Fruit fly (Drosophila melanogaster): ENCODE measurements around the gene ppk27.

ppk27 gene

dm6 chr3L:3787595-3788151 lies 32.7 kb upstream of the ppk27 start (continued):
- TF ChIP-seq CG17328 (GFP tag; IDR thresholded peaks at IDR 0.05) (peak; percentile 36; the same call in 1 of the 2 replicates), CG3281 (GFP tag; optimal IDR thresholded peaks at IDR 0.05) (peak; percentile 29), Jarid2 (GFP tag; optimal IDR thresholded peaks at IDR 0.05) (peak; percentile 85), CG15601 (tag; optimal IDR thresholded peaks at IDR 0.05) (peak; percentile 50), CG6854 (GFP tag; optimal IDR thresholded peaks at IDR 0.05) (peak; percentile 57), CG16813 (GFP tag; IDR thresholded peaks at IDR 0.05; ENCODE audit: partially characterized antibody) (peak; percentile 42), CG14441 (GFP tag; IDR thresholded peaks at IDR 0.05) (no peak), trem (tag; optimal IDR thresholded peaks at IDR 0.05) (peak; percentile 55), CG10147 (GFP tag; optimal IDR thresholded peaks at IDR 0.05) (no peak), CG11723 (GFP tag; optimal IDR thresholded peaks at IDR 0.05) (peak; percentile 48), Asciz (GFP tag; optimal IDR thresholded peaks at IDR 0.05) (no peak), H2.0 (GFP tag; IDR thresholded peaks at IDR 0.05) (no peak), CG1603 (tag; optimal IDR thresholded peaks at IDR 0.05) (peak; percentile 77), scrt (GFP tag; optimal IDR thresholded peaks at IDR 0.05) (peak; percentile 11), CG18619 (GFP tag; optimal IDR thresholded peaks at IDR 0.05) (peak; percentile 12), Side (GFP tag; optimal IDR thresholded peaks at IDR 0.05) (peak; percentile 11), stwl (tag; optimal IDR thresholded peaks at IDR 0.05) (peak; percentile 44), CG31441 (GFP tag; IDR thresholded peaks at IDR 0.05) (peak; percentile 20; the same call in 1 of the 2 replicates), CG17385 (GFP tag; optimal IDR thresholded peaks at IDR 0.05) (peak; percentile 32), sug (tag; optimal IDR thresholded peaks at IDR 0.05) (peak; percentile 27), CG16863 (GFP tag; optimal IDR thresholded peaks at IDR 0.05) (no peak), Pdp1 (GFP tag; optimal IDR thresholded peaks at IDR 0.05) (peak in 1 of 2 experiments; percentile 31), gcm2 (GFP tag; optimal IDR thresholded peaks at IDR 0.05) (peak; percentile 63), gro (GFP tag; optimal IDR thresholded peaks at IDR 0.05) (peak; percentile 11), nerfin-1 (tag; optimal IDR thresholded peaks at IDR 0.05) (peak; percentile 30), oc (tag; optimal IDR thresholded peaks at IDR 0.05) (peak; percentile 32), CG18011 (GFP tag; optimal IDR thresholded peaks at IDR 0.05) (peak; percentile 93), bowl (GFP tag; IDR thresholded peaks at IDR 0.05) (0 out of 2 replicates have a peak, but pooled peaks have one; percentile 6), Dp (GFP tag; optimal IDR thresholded peaks at IDR 0.05) (peak; percentile 89), sens (GFP tag) (peak; percentile 64), salm (tag; optimal IDR thresholded peaks at IDR 0.05) (peak; percentile 33), NC2β (GFP tag; optimal IDR thresholded peaks at IDR 0.05) (peak; percentile 19), CG13123 (GFP tag; optimal IDR thresholded peaks at IDR 0.05) (no peak), fd102C (GFP tag; optimal IDR thresholded peaks at IDR 0.05) (peak; percentile 38), CG17829 (tag; optimal IDR thresholded peaks at IDR 0.05) (peak; percentile 47), z (GFP tag; IDR thresholded peaks at IDR 0.05) (peak; percentile 44; the same call in 1 of the 3 replicates), pho (GFP tag; optimal IDR thresholded peaks at IDR 0.05) (no peak), CG32772 (GFP tag; IDR thresholded peaks at IDR 0.05) (0 out of 2 replicates have a peak, but pooled peaks have one; percentile 22), B-H2 (GFP tag; optimal IDR thresholded peaks at IDR 0.05) (peak; percentile 37), dysf (GFP tag; IDR thresholded peaks at IDR 0.05) (no peak), run (tag; optimal IDR thresholded peaks at IDR 0.05) (peak; percentile 36), CG12391 (tag; optimal IDR thresholded peaks at IDR 0.05) (peak; percentile 52), wdn (GFP tag; IDR thresholded peaks at IDR 0.05) (0 out of 2 replicates have a peak, but pooled peaks have one; percentile 14), CG34376 (GFP tag; optimal IDR thresholded peaks at IDR 0.05) (peak; percentile 33), tll (GFP tag; optimal IDR thresholded peaks at IDR 0.05) (peak in 1 of 2 experiments; percentile 19), CG34224 (GFP tag; IDR thresholded peaks at IDR 0.05; ENCODE audit: partially characterized antibody) (peak; percentile 36; the same call in 2 of the 3 replicates), gce (GFP tag; IDR thresholded peaks at IDR 0.05) (peak; percentile 30; the same call in 1 of the 3 replicates), CG17568 (GFP tag; optimal IDR thresholded peaks at IDR 0.05) (peak; percentile 65)
